Worm (Caenorhabditis elegans): ENCODE data around the gene heh-1.

DNA sequence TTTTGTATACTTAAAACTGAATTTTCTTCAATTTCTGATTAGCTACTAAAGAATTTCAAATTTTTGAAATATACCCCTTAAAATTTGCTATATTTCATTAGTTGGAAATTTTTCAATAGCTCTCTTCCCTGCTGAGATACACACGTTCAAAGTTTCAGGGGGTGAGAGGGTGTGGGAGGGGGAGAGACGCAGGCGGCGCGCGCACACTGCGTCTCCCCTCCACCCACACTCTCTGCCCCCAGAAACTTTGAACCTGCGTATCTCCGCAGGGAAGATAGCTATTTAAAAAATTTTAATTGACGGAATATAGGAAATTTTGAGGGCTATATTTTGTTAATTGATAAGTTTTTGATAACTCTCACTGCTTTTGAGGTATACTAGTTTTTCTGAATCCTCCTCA is 23.4 kb upstream of the heh-1 start:
- TF ChIP-seq lin-39 (tag; optimal IDR thresholded peaks at IDR 0.05), result no peak
- no peak for TF ChIP-seq unc-39 (tag; optimal IDR thresholded peaks at IDR 0.05)
- no peak for TF ChIP-seq snpc-4 (tag; optimal IDR thresholded peaks at IDR 0.05)
- TF ChIP-seq nhr-76 (tag; optimal IDR thresholded peaks at IDR 0.05), result no peak
- no peak for TF ChIP-seq nhr-23 (tag; optimal IDR thresholded peaks at IDR 0.05)
